Fruit fly (Drosophila melanogaster): ENCODE data around the gene Syx7.

The Syx7 gene

DNA sequence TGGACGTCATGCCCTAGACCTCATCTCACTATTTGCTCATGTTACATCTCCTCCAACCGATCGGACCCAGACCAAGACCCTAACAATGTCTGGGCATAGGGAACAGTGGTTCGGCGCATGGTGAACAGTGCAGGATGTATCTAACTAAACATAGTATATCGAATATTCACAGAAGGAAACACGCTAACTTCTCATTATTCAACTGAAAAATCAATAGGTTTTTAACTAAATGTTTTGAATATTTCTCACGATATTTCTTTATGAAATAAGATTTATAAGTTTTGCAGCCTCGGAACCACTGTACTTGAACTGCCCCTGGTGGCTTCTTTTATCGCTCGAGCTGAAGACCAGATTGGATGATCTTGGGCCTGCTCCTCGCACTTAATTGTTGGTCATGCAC lies 8.0 kb downstream of the Syx7 start (continued):
- TF ChIP-seq HmgD (GFP tag; optimal IDR thresholded peaks at IDR 0.05) = no peak
- no peak for TF ChIP-seq CG5953 (GFP tag; IDR thresholded peaks at IDR 0.05)
- no peak for TF ChIP-seq da (GFP tag; optimal IDR thresholded peaks at IDR 0.05)
- TF ChIP-seq CG11695 (GFP tag; IDR thresholded peaks at IDR 0.05) = no peak
- TF ChIP-seq croc (GFP tag; conservative IDR thresholded peaks at IDR 0.05) = peak; percentile 84
- peak; percentile 55 for TF ChIP-seq CG11504 (tag; optimal IDR thresholded peaks at IDR 0.05)
- peak; percentile 34; the same call in 1 of the 2 replicates for TF ChIP-seq peb (GFP tag; IDR thresholded peaks at IDR 0.05)
- TF ChIP-seq CG8478 (optimal IDR thresholded peaks at IDR 0.05) = no peak
- TF ChIP-seq CG3065 (GFP tag; optimal IDR thresholded peaks at IDR 0.05) = no peak
- no peak for TF ChIP-seq Sry-β (GFP tag; optimal IDR thresholded peaks at IDR 0.05)
- no peak for TF ChIP-seq CG7928 (GFP tag; optimal IDR thresholded peaks at IDR 0.05)
- no peak for TF ChIP-seq Lhr (GFP tag; optimal IDR thresholded peaks at IDR 0.05)
- TF ChIP-seq pum (GFP tag; optimal IDR thresholded peaks at IDR 0.05) = peak; percentile 56
- no peak for TF ChIP-seq CG3163 (GFP tag; optimal IDR thresholded peaks at IDR 0.05)
- TF ChIP-seq C15 (GFP tag; IDR thresholded peaks at IDR 0.05) = no peak
- TF ChIP-seq CG14050 (GFP tag; IDR thresholded peaks at IDR 0.05) = no peak
- TF ChIP-seq Nf-YC (tag; optimal IDR thresholded peaks at IDR 0.05) = no peak
- TF ChIP-seq bigmax (GFP tag; optimal IDR thresholded peaks at IDR 0.05) = no peak
- no peak for TF ChIP-seq CG17912 (GFP tag; optimal IDR thresholded peaks at IDR 0.05)
- no peak for TF ChIP-seq exex (tag; optimal IDR thresholded peaks at IDR 0.05)
- TF ChIP-seq odd (GFP tag; optimal IDR thresholded peaks at IDR 0.05) = no peak
- no peak for TF ChIP-seq Dbx (GFP tag; IDR thresholded peaks at IDR 0.05)
- TF ChIP-seq Xbp1 (GFP tag; optimal IDR thresholded peaks at IDR 0.05) = peak; percentile 44
- TF ChIP-seq ham (GFP tag; IDR thresholded peaks at IDR 0.05) = no peak
- no peak for TF ChIP-seq CG32767 (GFP tag; IDR thresholded peaks at IDR 0.05)
- peak; percentile 96 for TF ChIP-seq sens (GFP tag)
- no peak for TF ChIP-seq CG7372 (GFP tag; IDR thresholded peaks at IDR 0.05)
- peak; percentile 12 for TF ChIP-seq Myb (GFP tag; optimal IDR thresholded peaks at IDR 0.05)
- peak; percentile 60 for TF ChIP-seq grau (tag; optimal IDR thresholded peaks at IDR 0.05)
- no peak for TF ChIP-seq CG8281 (tag; optimal IDR thresholded peaks at IDR 0.05)
- peak; percentile 40 for TF ChIP-seq CG30403 (GFP tag; optimal IDR thresholded peaks at IDR 0.05)
- TF ChIP-seq bab2 (GFP tag; optimal IDR thresholded peaks at IDR 0.05) = peak; percentile 27
- TF ChIP-seq Med (GFP tag) = peak; percentile 86
- TF ChIP-seq vvl (GFP tag; IDR thresholded peaks at IDR 0.05) = peak; percentile 75
- TF ChIP-seq CG12391 (tag; optimal IDR thresholded peaks at IDR 0.05) = peak; percentile 75
- TF ChIP-seq tio (GFP tag; optimal IDR thresholded peaks at IDR 0.05) = peak; percentile 38
- TF ChIP-seq CG7786 (GFP tag; optimal IDR thresholded peaks at IDR 0.05) = peak; percentile 42
- no peak for TF ChIP-seq sr (GFP tag; IDR thresholded peaks at IDR 0.05)
- TF ChIP-seq CG18262 (tag; optimal IDR thresholded peaks at IDR 0.05) = peak; percentile 86
- TF ChIP-seq CG14014 (GFP tag; IDR thresholded peaks at IDR 0.05) = no peak
- TF ChIP-seq amos (GFP tag; IDR thresholded peaks at IDR 0.05; ENCODE audit: partially characterized antibody) = no peak
- no peak for TF ChIP-seq CG15514 (GFP tag; optimal IDR thresholded peaks at IDR 0.05)
- TF ChIP-seq CG4854 (GFP tag; optimal IDR thresholded peaks at IDR 0.05) = no peak
- peak; percentile 19 for TF ChIP-seq jing (GFP tag; optimal IDR thresholded peaks at IDR 0.05)
- TF ChIP-seq CG15696 (tag; optimal IDR thresholded peaks at IDR 0.05) = peak; percentile 84
- peak; percentile 67 for TF ChIP-seq chn (GFP tag; optimal IDR thresholded peaks at IDR 0.05)
- 0 out of 2 replicates have a peak, but pooled peaks have one; percentile 32 for TF ChIP-seq Drgx (GFP tag; IDR thresholded peaks at IDR 0.05)
- no peak for TF ChIP-seq CG9932 (GFP tag; IDR thresholded peaks at IDR 0.05)
- TF ChIP-seq gcm2 (GFP tag; optimal IDR thresholded peaks at IDR 0.05) = no peak
- TF ChIP-seq Doc3 (GFP tag; IDR thresholded peaks at IDR 0.05; ENCODE audit: partially characterized antibody) = no peak
- no peak for TF ChIP-seq CG5180 (GFP tag; optimal IDR thresholded peaks at IDR 0.05)
- no peak for TF ChIP-seq gfzf (GFP tag; optimal IDR thresholded peaks at IDR 0.05)
- peak; percentile 41 for TF ChIP-seq ems (GFP tag; optimal IDR thresholded peaks at IDR 0.05)
